Fruit fly (Drosophila melanogaster): ENCODE data around the gene Ir94a.

The Ir94a gene

dm6 chr3R:22113127-22113526 lies at the start of gene Ir94a:
TSS of gene Ir94a (plus strand) at chr3R:22113427.
- TF ChIP-seq CG1621 (tag; optimal IDR thresholded peaks at IDR 0.05) = no peak
- no peak for TF ChIP-seq fd59A (GFP tag; optimal IDR thresholded peaks at IDR 0.05)
- TF ChIP-seq CG11902 (GFP tag; optimal IDR thresholded peaks at IDR 0.05) = no peak
- no peak for TF ChIP-seq CG4318 (GFP tag; optimal IDR thresholded peaks at IDR 0.05)
- no peak for TF ChIP-seq CG3032 (tag; optimal IDR thresholded peaks at IDR 0.05)
- no peak for TF ChIP-seq CG8119 (GFP tag; IDR thresholded peaks at IDR 0.05)
- no peak for TF ChIP-seq Sox14 (GFP tag; optimal IDR thresholded peaks at IDR 0.05)
- no peak for TF ChIP-seq Ets96B (tag; optimal IDR thresholded peaks at IDR 0.05)
- no peak for TF ChIP-seq fkh (GFP tag; optimal IDR thresholded peaks at IDR 0.05)
- TF ChIP-seq Eip75B (GFP tag; optimal IDR thresholded peaks at IDR 0.05) = no peak
- no peak for TF ChIP-seq Blimp-1 (GFP tag; optimal IDR thresholded peaks at IDR 0.05)

- TF ChIP-seq svp (GFP tag) (peak; percentile 92), lz (GFP tag; optimal IDR thresholded peaks at IDR 0.05) (no peak), ss (GFP tag; optimal IDR thresholded peaks at IDR 0.05) (peak in 1 of 2 experiments; percentile 38), Sox15 (GFP tag; optimal IDR thresholded peaks at IDR 0.05) (no peak), CG6163 (GFP tag; IDR thresholded peaks at IDR 0.05) (0 out of 3 replicates have a peak, but pooled peaks have one; percentile 22), CG9139 (GFP tag; optimal IDR thresholded peaks at IDR 0.05) (peak; percentile 35), Eip78C (GFP tag) (peak; percentile 47), Met (GFP tag; optimal IDR thresholded peaks at IDR 0.05) (no peak), CG32006 (GFP tag; optimal IDR thresholded peaks at IDR 0.05) (no peak), achi (GFP tag; optimal IDR thresholded peaks at IDR 0.05) (no peak), fkh (GFP tag; optimal IDR thresholded peaks at IDR 0.05) (peak; percentile 59), CG11762 (GFP tag; optimal IDR thresholded peaks at IDR 0.05; ENCODE audit: insufficient read depth) (no peak), CG8632 (GFP tag; optimal IDR thresholded peaks at IDR 0.05) (peak; percentile 13), CG8319 (GFP tag; optimal IDR thresholded peaks at IDR 0.05) (no peak)
Measured at dm6 chr3R:22066440-22066839, 46.8 kb upstream of the Ir94a start.

- TF ChIP-seq fkh (GFP tag; optimal IDR thresholded peaks at IDR 0.05) = peak; percentile 16
- peak; percentile 1 for TF ChIP-seq esn (GFP tag; optimal IDR thresholded peaks at IDR 0.05)
- TF ChIP-seq CG6808 (GFP tag; optimal IDR thresholded peaks at IDR 0.05) = no peak
- TF ChIP-seq Sox102F (GFP tag; optimal IDR thresholded peaks at IDR 0.05) = no peak
- no peak for TF ChIP-seq CG11294 (GFP tag; IDR thresholded peaks at IDR 0.05)
- peak; percentile 51 for TF ChIP-seq svp (GFP tag)
Measured at dm6 chr3R:22067235-22067634, 46.0 kb upstream of the Ir94a start.

- no peak for TF ChIP-seq Sox102F (GFP tag; optimal IDR thresholded peaks at IDR 0.05)
- no peak for TF ChIP-seq cyc (GFP tag; optimal IDR thresholded peaks at IDR 0.05)
- no peak for TF ChIP-seq Eip78C (GFP tag)
- no peak for TF ChIP-seq Blimp-1 (GFP tag; optimal IDR thresholded peaks at IDR 0.05)
- no peak for TF ChIP-seq Smox (GFP tag; optimal IDR thresholded peaks at IDR 0.05)
- TF ChIP-seq Sox15 (GFP tag; optimal IDR thresholded peaks at IDR 0.05) = no peak
Measured at dm6 chr3R:22071628-22072027, 41.6 kb upstream of the Ir94a start.

- peak; percentile 36 for TF ChIP-seq Eip78C (GFP tag)
- TF ChIP-seq CG15336 (GFP tag; IDR thresholded peaks at IDR 0.05) = no peak
Measured at dm6 chr3R:22072553-22072952, 40.7 kb upstream of the Ir94a start.

- TF ChIP-seq Sox14 (GFP tag; optimal IDR thresholded peaks at IDR 0.05) (no peak), Met (GFP tag; optimal IDR thresholded peaks at IDR 0.05) (no peak), CG3919 (GFP tag; optimal IDR thresholded peaks at IDR 0.05) (no peak), Lpt (GFP tag; optimal IDR thresholded peaks at IDR 0.05) (no peak), OdsH (GFP tag; optimal IDR thresholded peaks at IDR 0.05) (no peak), Ets96B (tag; optimal IDR thresholded peaks at IDR 0.05) (no peak)
Measured at dm6 chr3R:22080161-22080560, 33.1 kb upstream of the Ir94a start, which contains the start of gene CG13408. TSS of gene CG13408 (plus strand) at chr3R:22080382.
